Fruit fly (Drosophila melanogaster): ENCODE data around the gene CG5953.

The CG5953 gene

DNA sequence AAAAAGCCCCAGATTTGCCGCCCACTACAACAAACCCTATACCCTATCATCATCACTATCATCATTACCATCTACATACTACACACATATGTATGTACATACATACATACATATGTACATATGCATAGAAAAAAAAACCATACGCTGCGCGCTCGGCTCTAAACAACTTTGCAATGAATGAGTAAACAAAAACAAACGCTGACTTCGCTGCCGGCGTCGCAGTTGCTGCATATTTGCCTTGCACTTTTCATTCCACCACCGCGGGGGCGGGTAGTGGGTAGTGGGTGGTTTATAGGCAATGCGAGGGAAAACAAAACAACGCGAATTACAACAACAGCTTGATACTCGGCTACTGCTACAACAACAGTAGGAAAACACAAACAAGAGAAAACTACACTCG lies 9.6 kb downstream of the CG5953 start:
- TF ChIP-seq CG8478 (optimal IDR thresholded peaks at IDR 0.05) (no peak), CTCF (optimal IDR thresholded peaks at IDR 0.05) (no peak)

DNA sequence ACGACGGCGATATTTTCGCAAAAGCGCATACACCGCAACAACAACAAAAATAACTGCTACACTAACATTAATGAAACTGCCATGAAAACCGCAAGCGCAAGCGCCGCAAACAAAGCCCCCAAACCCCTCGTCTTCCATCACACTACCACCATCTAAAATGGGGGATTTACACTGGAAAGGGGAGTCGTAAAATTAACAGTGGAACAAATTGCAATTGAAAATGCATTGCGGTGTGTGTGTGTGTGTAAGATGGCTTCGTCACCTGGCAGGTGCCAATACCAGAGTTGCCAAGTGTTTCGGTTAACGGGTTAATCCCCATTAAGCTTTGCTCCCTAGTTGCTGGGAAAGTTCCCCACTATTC lies 10.4 kb downstream of the CG5953 start:
- TF ChIP-seq CTCF (optimal IDR thresholded peaks at IDR 0.05) (no peak), CG8478 (optimal IDR thresholded peaks at IDR 0.05) (no peak)

DNA sequence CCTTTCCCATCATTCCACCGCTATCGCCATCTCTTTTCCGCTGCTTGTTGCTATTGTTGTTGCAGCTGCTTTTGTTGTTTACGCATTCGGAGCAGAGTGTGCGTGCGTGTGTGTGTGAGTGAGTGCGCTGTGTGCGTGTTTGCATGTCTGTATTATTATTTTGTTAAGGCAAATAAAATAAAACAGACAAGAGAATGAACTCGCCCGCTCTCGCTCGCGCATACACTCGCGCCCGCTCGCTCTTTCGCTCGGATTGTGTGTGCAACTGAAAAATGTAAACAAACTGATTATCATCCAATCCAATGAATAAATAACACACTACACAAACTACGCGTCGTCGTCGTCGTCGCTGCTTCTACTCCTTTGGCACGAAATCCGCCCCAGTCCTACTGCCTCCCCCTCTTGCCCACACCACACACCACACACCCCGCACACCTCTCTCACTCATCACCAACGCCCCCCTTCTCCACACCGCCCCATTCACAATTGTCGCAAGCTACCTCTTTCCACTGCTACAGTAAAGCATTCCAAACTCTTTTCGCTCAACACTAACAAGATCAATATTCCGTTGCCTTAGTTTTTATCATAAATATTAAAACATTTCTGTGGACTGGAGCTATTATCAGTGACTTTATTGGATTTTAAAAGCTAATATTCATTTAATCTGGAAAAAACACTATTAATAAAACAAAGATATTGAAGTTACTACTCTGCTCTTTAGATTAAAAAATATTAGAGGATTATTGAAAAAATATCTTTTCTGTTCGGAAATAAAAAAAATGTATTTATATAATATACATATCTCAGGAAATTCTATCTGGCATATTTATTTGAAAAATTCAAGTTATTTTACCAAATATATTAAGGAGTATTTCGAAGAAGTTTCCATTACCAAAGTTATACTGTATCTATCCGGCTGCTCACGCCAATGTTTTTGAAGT lies 11.1 kb downstream of the CG5953 start:
- TF ChIP-seq CTCF (optimal IDR thresholded peaks at IDR 0.05) (no peak), CG8478 (optimal IDR thresholded peaks at IDR 0.05) (no peak)

DNA sequence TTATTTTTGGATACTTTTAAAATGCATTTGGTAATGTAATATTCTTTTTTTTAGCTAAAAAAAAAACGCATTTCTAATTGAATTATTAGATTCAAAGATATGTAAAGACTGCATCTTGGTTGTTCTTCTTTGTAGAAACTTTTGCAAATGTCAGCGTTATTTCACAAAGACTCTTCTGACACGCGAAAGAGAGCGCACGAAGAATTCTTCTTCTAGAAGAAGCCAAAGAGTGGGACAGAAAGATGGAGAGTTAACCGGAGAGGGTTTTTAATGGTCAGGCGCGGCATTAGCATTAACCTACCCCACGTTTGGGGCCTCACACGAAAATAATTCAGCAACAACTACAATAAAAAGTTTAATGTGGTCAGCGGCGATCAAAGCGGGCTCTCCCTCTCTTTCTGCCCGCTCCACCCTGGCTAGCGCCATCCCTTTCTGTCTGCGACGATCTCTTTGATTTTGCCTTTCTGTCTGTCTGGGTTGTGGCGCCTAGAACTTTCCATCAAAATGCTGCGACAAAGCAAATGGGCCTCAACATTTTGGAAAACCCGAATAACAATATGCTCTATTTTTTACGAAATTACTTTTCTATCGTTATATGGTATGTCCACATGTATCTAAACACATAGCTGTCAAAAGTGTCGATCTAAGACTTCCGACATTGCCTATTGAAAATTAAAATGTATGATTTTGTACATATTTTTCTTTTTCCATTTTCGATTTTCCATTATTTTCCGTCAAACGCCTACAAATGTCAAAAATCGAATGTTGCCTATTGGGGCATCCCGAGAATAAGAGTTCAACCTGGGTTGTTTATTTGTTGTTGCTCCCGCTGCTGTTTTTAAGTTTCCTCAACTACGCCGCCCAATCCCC lies 12.0 kb downstream of the CG5953 start:
- no peak for TF ChIP-seq CTCF (optimal IDR thresholded peaks at IDR 0.05)
- no peak for TF ChIP-seq CG8478 (optimal IDR thresholded peaks at IDR 0.05)

DNA sequence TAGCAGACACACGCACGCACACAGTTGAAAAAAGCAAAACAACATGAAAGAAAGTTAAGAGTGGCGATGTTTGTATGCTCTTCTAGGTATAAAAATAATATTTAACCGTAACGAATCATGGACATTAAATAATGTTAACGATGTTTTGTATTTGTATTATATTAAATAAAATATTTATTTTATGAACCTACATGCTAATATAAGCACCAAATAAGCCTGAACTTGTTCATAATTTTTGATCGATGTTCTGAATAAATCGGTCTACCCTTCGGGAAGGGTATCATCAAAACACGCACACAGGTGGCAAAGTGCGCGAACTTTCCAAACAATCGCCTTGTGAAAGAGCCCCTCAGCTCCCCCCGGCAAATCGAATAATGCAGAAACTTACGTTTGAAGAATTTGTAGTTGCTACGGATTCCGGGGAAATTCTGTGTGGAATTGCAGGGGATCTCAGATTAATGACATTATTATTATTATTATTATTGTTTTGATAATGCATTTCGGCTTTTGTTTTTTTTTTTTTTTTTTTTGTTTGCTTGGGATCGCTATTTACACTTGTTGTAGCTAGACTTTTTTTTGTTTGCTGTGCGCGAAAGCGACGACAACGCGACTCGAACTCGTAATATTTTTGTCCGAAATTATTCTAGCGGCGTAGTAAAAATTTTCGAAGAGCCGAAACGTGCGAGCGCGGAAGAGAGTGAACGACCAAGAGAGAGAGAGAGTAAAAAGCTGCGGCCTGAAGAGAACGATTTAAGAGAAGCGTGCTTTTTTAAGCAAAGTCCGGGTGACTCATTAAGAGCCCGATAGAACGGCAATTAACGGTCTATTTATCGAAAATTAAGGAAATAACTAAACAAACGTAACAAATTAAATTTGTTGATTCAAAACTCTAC lies 12.8 kb downstream of the CG5953 start:
- TF ChIP-seq CG8478 (optimal IDR thresholded peaks at IDR 0.05) = no peak
- no peak for TF ChIP-seq CTCF (optimal IDR thresholded peaks at IDR 0.05)

DNA sequence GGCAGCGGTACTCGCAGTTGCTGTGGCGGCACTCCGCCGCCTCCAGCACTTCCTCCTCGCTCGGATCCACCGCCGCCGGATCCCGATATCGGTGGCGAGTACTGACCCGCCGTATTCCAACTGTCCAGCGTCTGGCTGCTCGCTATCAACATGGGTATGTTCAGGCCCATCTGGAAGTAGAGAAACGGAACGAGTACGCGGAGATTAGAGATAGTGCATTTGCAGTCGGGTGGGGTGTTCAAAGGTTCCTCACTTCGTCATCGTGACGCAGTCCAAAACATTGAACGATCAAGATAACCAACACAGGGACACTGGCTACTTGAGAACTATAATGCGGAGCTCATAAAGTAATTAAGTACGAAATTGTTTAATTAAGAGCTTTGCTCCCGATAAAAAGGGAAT lies 21.4 kb downstream of the CG5953 start:
- TF ChIP-seq CTCF (optimal IDR thresholded peaks at IDR 0.05) (no peak), CG8478 (optimal IDR thresholded peaks at IDR 0.05) (no peak)

DNA sequence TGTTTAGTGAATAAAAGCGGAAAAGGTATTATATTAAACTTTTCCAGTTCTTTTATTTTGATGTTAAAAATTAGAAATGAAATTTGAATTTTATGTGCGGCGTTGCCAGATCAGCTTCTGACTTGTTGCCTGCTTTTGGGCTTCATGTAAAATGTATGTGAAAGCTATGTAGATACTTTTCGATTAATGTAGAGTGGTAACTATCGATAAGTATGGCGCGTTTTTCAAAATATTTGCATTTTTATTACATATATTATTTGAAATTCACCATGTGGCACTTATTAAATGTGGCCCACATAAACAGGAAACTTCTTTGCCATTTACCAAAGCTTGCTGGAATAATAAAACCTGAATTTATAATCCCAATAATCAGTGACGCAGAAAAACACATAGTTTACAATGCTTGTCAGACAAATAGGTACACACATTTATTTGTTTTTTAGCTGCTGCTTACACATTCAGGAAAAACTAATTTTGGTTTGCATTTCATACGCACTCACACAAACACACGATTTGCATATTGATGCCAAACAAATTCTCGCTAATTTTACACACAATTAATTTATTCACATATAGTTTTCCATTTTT lies 24.9 kb downstream of the CG5953 start:
- no peak for TF ChIP-seq CG8478 (optimal IDR thresholded peaks at IDR 0.05)
- peak in 1 of 2 experiments; percentile 33 for TF ChIP-seq CTCF (optimal IDR thresholded peaks at IDR 0.05)

DNA sequence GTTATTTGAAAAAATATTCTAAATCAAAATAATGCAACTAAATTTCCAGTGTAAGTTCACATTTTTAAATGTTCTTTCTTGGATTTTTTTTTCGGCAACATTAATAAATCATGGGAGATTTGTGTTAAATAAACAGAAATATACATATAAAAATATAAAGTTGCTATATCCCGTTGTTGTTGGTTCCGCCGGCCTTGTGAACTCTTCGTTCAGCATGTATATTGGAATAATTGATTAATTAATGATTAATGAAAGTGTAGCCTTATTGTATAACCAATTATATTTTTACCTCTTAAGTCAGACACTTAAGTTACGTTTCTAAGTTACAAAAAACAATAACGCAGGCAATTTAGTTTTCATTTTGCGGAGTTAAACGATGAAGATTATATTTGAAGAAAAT lies 25.5 kb downstream of the CG5953 start:
- TF ChIP-seq CTCF (optimal IDR thresholded peaks at IDR 0.05) (no peak), CG8478 (optimal IDR thresholded peaks at IDR 0.05) (no peak)

DNA sequence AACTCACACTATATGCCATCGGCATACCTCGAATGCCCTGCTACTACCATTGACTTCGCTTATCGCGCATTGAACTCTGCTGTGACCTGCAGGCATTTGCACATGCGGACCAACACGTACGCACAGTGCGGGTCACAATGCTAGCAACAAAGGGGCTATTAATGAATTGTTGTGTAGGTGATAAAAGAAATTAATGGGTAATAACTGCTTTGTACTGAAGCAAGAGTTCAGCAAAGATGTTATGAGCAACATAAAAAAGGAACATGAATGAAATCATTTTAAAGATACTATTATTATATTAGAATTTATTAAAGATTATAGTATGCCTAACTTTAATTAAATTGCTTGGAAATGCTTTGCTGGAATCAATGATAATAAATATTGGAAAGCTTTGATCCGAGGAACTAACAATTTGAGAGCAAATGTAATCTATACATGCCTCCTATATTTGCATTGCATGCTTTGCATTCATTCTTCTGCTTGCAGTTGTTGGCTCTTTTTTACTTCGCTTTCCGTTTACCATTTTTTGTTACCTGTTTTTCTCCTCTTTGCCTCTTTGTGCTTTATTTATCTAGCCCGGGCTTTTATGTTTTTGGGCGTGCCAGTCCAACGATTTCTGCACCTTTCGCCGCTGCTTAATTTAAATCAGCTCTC lies 29.7 kb downstream of the CG5953 start:
- TF ChIP-seq CTCF (optimal IDR thresholded peaks at IDR 0.05) = no peak
- no peak for TF ChIP-seq CG8478 (optimal IDR thresholded peaks at IDR 0.05)

DNA sequence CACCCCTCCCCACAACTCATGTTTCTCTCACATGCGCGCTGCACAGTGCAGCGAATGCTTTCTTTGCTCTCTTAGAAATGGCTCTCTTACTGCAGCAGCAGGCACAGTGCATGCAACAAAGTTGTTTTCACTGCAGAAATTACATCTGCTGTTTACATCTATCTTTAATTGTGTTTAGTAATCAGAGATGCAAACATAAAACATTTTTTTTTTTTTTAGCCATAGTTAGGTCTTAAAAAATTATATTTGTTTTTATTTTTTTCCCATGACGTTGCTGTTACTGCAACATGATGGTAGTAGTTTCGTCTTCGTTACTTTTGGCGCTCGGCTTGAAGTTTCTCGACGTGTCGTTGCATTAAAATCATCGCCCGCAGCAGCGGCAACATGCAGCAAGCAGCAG lies 31.3 kb downstream of the CG5953 start:
- TF ChIP-seq CG8478 (optimal IDR thresholded peaks at IDR 0.05) (no peak), CTCF (optimal IDR thresholded peaks at IDR 0.05) (no peak)

DNA sequence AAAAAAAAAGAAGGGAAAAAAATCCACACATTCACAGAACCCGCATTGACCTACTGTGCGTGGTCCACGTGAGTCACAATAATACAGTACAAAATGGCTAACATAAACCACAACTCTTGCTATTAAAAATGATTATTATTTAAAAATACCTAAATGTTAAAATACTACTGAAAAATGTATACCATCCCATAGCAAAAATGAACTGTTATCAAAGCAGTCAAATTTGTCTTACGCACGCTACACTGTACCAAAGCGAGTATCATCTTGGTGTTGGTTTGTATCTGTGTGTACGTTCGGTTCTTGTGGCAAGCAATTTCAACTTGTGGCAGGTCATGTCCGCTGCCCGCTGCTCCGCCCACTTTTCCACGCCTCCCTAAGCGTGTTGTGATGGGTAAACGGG lies 32.2 kb downstream of the CG5953 start:
- no peak for TF ChIP-seq CG8478 (optimal IDR thresholded peaks at IDR 0.05)
- no peak for TF ChIP-seq CTCF (optimal IDR thresholded peaks at IDR 0.05)

DNA sequence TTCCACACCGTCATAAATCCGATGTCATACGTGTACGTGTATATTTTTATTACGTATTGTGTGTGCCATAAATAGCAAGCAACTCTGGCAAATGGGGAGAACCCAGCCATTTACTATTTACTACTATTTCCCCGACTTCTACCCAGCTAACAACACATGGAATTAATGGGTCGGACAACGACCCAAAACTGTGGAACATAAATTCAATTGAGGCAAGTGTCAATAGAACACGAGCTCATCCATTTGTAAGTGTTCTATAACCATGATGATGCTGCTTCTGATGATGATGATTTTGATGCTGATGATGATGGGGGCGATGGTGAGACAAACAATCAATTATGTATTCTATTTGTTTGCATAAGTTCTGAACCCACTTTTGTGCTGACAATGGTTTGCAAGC lies 33.1 kb downstream of the CG5953 start:
- no peak for TF ChIP-seq CTCF (optimal IDR thresholded peaks at IDR 0.05)
- TF ChIP-seq CG8478 (optimal IDR thresholded peaks at IDR 0.05) = no peak

DNA sequence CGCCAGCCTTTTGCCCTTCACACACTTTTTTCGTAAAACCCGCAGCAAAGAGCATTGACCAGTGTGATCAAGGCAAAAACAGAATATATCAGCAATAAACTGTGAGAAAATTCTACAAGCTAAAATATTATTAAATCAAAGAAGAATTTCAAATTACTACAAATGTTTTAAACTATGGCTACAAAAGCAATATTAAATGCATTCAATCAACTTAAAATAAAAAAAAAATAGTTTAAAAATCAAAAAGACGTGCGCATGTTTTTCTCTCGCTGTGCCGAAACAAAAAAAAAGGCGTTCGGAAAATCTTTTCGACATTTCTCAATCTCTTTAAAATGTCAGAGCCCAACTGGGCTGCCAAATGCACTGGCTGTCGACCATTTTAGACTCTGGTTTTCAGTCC lies 34.6 kb downstream of the CG5953 start:
- TF ChIP-seq CG8478 (optimal IDR thresholded peaks at IDR 0.05) = no peak
- TF ChIP-seq CTCF (optimal IDR thresholded peaks at IDR 0.05) = no peak

DNA sequence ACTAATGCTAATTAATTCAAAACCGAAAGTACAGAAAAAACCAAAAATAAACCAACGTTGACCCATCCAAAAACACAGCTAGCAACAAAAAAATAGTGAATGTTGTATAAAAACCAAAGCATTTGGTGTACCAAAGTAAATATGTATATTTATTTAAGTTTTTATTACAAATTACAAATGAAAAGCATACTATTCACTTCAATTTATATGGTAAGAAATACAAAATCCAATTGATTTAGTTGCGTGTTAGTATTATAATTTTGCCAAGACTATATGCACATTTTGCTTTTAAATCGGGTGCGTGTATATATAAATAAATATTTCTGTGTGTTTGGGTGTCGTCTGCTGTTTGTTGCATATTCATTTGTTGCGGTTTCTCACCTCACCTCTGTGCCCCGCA lies 35.5 kb downstream of the CG5953 start:
- TF ChIP-seq CG8478 (optimal IDR thresholded peaks at IDR 0.05) = no peak

Data from S2 (cell line).